Worm (Caenorhabditis elegans): ENCODE results near the gene F57B9.3.

ce11 chrIII:6973682-6974081 is 34.1 kb downstream of the F57B9.3 start, which contains the start of gene F31E3.2:
- TF ChIP-seq ceh-36 (tag; optimal IDR thresholded peaks at IDR 0.05) (no peak), ama-1 (optimal IDR thresholded peaks at IDR 0.05) (no peak), sea-1 (GFP tag; conservative IDR thresholded peaks at IDR 0.05) (no peak), ceh-13 (GFP tag; optimal IDR thresholded peaks at IDR 0.05) (no peak), hmbx-1 (tag; optimal IDR thresholded peaks at IDR 0.05) (no peak), ets-7 (tag; optimal IDR thresholded peaks at IDR 0.05) (no peak), hmg-4 (GFP tag; optimal IDR thresholded peaks at IDR 0.05) (no peak), pes-1 (GFP tag; IDR thresholded peaks at IDR 0.05) (no peak), aly-1 (tag; optimal IDR thresholded peaks at IDR 0.05) (no peak), tbx-11 (GFP tag; IDR thresholded peaks at IDR 0.05) (no peak), flt-1 (GFP tag; IDR thresholded peaks at IDR 0.05) (no peak)
